Fruit fly (Drosophila melanogaster) whole organism, prepupa: ENCODE data around the gene CG15022.

Source experiments
- CG15336 ChIP-seq: fragments of 200-800 bp; sonication (Bioruptor generic); IDR thresholded peaks from 2 replicates; pipeline ENCODE4 v1.3.6; 2022; ENCODE audit warnings: missing biosample characterization, missing genetic modification characterization
- CG1621 ChIP-seq: fragments of 200-800 bp; sonication (Bioruptor generic); optimal IDR thresholded peaks from 3 replicates; lab custom pipeline; 2018; ENCODE audit warnings: missing biosample characterization, mild to moderate bottlenecking, missing genetic modification characterization
- CG4318 ChIP-seq: fragments of 200-800 bp; sonication (Bioruptor generic); optimal IDR thresholded peaks from 3 replicates; lab custom pipeline; 2017; ENCODE audit warnings: missing biosample characterization, mild to moderate bottlenecking, missing genetic modification characterization
- CG8632 ChIP-seq: fragments of 200-800 bp; sonication (Bioruptor generic); optimal IDR thresholded peaks from 3 replicates; lab custom pipeline; 2016; ENCODE audit warnings: missing biosample characterization, missing genetic modification characterization
- Hr39 ChIP-seq: fragments of 200-800 bp; sonication (Bioruptor generic); optimal IDR thresholded peaks from 2 replicates; lab custom pipeline; 2016; ENCODE audit warnings: missing biosample characterization, missing genetic modification characterization

DNA sequence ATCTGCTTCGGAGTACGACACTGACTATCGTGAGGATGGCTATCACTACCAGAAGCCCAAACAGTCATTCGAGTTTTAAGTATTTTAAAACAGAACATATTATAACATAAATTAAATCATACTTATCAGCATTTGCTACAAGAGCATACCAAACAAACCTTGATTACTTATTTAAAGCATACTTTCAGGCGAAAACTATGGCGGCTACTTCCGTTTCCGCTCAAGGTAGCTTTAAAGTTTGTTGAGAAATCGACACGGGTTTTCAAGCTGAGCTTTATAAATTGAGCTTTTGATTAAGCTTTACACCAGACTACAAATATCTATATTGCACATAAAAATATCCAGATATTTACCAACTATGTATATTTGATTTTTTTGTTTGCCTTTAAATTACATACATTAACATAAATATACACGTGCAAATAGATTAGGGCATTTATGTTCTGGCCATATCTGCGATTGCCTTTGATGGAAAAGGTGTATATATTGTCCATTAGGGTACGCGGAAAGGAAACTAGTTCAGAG lies 14.9 kb upstream of the CG15022 start:
- TF ChIP-seq CG8632 (GFP tag; lab: Kevin White, UChicago) (peak; percentile 47), CG1621 (tag; lab: Kevin White, UChicago) (no peak), CG4318 (GFP tag; lab: Kevin White, UChicago) (no peak), Hr39 (GFP tag; lab: Kevin White, UChicago) (no peak), CG15336 (GFP tag; lab: Robert Waterston, UW) (peak; percentile 48; the same call in 1 of the 2 replicates)
